Worm (Caenorhabditis elegans) whole organism, young adult: ENCODE results near the gene nhr-159.
A peak's percentile ranks its signal among the peaks of the same experiment; 100 is the strongest.

Experiments used
- B0336.3 ChIP-seq: fragments of 200-800 bp; sonication (Bioruptor generic); IDR thresholded peaks from 2 replicates; pipeline ENCODE4 v1.3.6; 2022; ENCODE audit warnings: missing genetic modification characterization, missing compliant biosample characterization
- C06A6.2 ChIP-seq: fragments of 200-800 bp; sonication (Bioruptor generic); conservative IDR thresholded peaks from 2 replicates; pipeline ENCODE4 v1.3.6; 2022; ENCODE audit warnings: missing genetic modification characterization, missing compliant biosample characterization
- C17E4.6 ChIP-seq: fragments of 200-800 bp; sonication (Bioruptor generic); IDR thresholded peaks from 2 replicates; pipeline ENCODE4 v1.3.6; 2022; ENCODE audit warnings: missing genetic modification reagents, missing genetic modification characterization, missing compliant biosample characterization
- F10E7.11 ChIP-seq: sonication (generic microtip); optimal IDR thresholded peaks from 2 replicates; lab custom pipeline; 2017; ENCODE audit warnings: mild to moderate bottlenecking, missing genetic modification characterization, moderate library complexity, missing compliant biosample characterization
- F23B12.7 ChIP-seq: sonication (generic microtip); optimal IDR thresholded peaks from 2 replicates; lab custom pipeline; 2017; ENCODE audit warnings: missing genetic modification characterization, mild to moderate bottlenecking, missing compliant biosample characterization, antibody characterized with exemption, moderate library complexity; ENCODE audit not compliant: insufficient read depth
- F57C9.4 ChIP-seq: sonication (generic microtip); optimal IDR thresholded peaks from 2 replicates; lab custom pipeline; 2017; ENCODE audit warnings: mild to moderate bottlenecking, missing genetic modification characterization, missing compliant biosample characterization
- Y67H2A.10 ChIP-seq: fragments of 200-800 bp; sonication (Bioruptor generic); conservative IDR thresholded peaks from 2 replicates; pipeline ENCODE4 v1.3.6; 2022; ENCODE audit warnings: missing genetic modification reagents, missing genetic modification characterization, missing compliant biosample characterization
- ZK185.1 ChIP-seq: sonication (generic microtip); optimal IDR thresholded peaks from 2 replicates; lab custom pipeline; 2016; ENCODE audit warnings: mild to moderate bottlenecking, missing genetic modification characterization, missing compliant biosample characterization; ENCODE audit not compliant: poor library complexity, severe bottlenecking
- aptf-2 ChIP-seq: fragments of 200-800 bp; sonication (Bioruptor generic); conservative IDR thresholded peaks from 2 replicates; pipeline ENCODE4 v1.3.6; 2022; ENCODE audit warnings: missing genetic modification reagents, missing genetic modification characterization, missing compliant biosample characterization
- atf-7 ChIP-seq: sonication (generic microtip); optimal IDR thresholded peaks from 2 replicates; lab custom pipeline; 2017; ENCODE audit warnings: mild to moderate bottlenecking, missing genetic modification characterization, missing compliant biosample characterization
- athp-1 ChIP-seq: sonication (generic microtip); optimal IDR thresholded peaks from 2 replicates; lab custom pipeline; 2017; ENCODE audit warnings: mild to moderate bottlenecking, missing genetic modification characterization, missing compliant biosample characterization
- bed-1 ChIP-seq: fragments of 200-800 bp; sonication (Bioruptor generic); IDR thresholded peaks from 2 replicates; pipeline ENCODE4 v1.3.6; 2022; ENCODE audit warnings: missing genetic modification reagents, missing genetic modification characterization, missing compliant biosample characterization
- bed-2 ChIP-seq: fragments of 200-800 bp; sonication (Bioruptor generic); IDR thresholded peaks from 2 replicates; pipeline ENCODE4 v1.3.6; 2022; ENCODE audit warnings: missing genetic modification reagents, missing genetic modification characterization, missing compliant biosample characterization
- ccch-3 ChIP-seq: fragments of 200-800 bp; sonication (Bioruptor generic); optimal IDR thresholded peaks from 2 replicates; lab custom pipeline; 2018; ENCODE audit warnings: mild to moderate bottlenecking, missing genetic modification characterization, missing compliant biosample characterization
- ceh-27 ChIP-seq: fragments of 200-800 bp; sonication (Bioruptor generic); optimal IDR thresholded peaks from 2 replicates; lab custom pipeline; 2018; ENCODE audit warnings: mild to moderate bottlenecking, missing genetic modification characterization, moderate library complexity, missing compliant biosample characterization
- ceh-40 ChIP-seq: fragments of 200-800 bp; sonication (Bioruptor generic); IDR thresholded peaks from 2 replicates; pipeline ENCODE4 v1.3.6; 2022; ENCODE audit warnings: missing genetic modification characterization, missing compliant biosample characterization
- ceh-58 ChIP-seq: fragments of 200-800 bp; sonication (Bioruptor generic); IDR thresholded peaks from 2 replicates; pipeline ENCODE4 v1.3.6; 2022; ENCODE audit warnings: missing genetic modification characterization, missing compliant biosample characterization
- dox-1 ChIP-seq: fragments of 200-800 bp; sonication (Bioruptor generic); IDR thresholded peaks from 2 replicates; pipeline ENCODE4 v1.3.6; 2022; ENCODE audit warnings: missing genetic modification reagents, missing genetic modification characterization, missing compliant biosample characterization
- efl-1 ChIP-seq: fragments of 150-350 bp; optimal IDR thresholded peaks from 2 replicates; lab custom pipeline; 2014; ENCODE audit warnings: missing biosample characterization, missing genetic modification reagents, missing genetic modification characterization
- egl-44 ChIP-seq: fragments of 200-800 bp; sonication (Bioruptor generic); IDR thresholded peaks from 2 replicates; pipeline ENCODE4 v1.3.6; 2022; ENCODE audit warnings: missing genetic modification reagents, missing genetic modification characterization, missing compliant biosample characterization
- egrh-3 ChIP-seq: fragments of 200-800 bp; sonication (Bioruptor generic); IDR thresholded peaks from 2 replicates; pipeline ENCODE4 v1.3.6; 2022; ENCODE audit warnings: missing genetic modification reagents, missing genetic modification characterization, missing compliant biosample characterization
- ets-4 ChIP-seq: fragments of 200-800 bp; sonication (Bioruptor generic); optimal IDR thresholded peaks from 2 replicates; lab custom pipeline; 2018; ENCODE audit warnings: mild to moderate bottlenecking, missing genetic modification characterization, missing compliant biosample characterization
- him-1 ChIP-seq: sonication (generic microtip); optimal IDR thresholded peaks from 2 replicates; lab custom pipeline; 2016; ENCODE audit warnings: missing genotype, missing genetic modification reagents, missing genetic modification characterization, missing compliant biosample characterization
- hlh-12 ChIP-seq: sonication (generic microtip); optimal IDR thresholded peaks from 2 replicates; lab custom pipeline; 2016; ENCODE audit warnings: missing genetic modification characterization, missing compliant biosample characterization
- hlh-26 ChIP-seq: fragments of 200-800 bp; sonication (Bioruptor generic); conservative IDR thresholded peaks from 2 replicates; pipeline ENCODE4 v1.3.6; 2022; ENCODE audit warnings: missing genetic modification reagents, missing genetic modification characterization, missing compliant biosample characterization
- hsf-1 ChIP-seq: fragments of 200-800 bp; sonication (Bioruptor generic); IDR thresholded peaks from 2 replicates; pipeline ENCODE4 v1.3.6; 2022; ENCODE audit warnings: missing genetic modification reagents, missing genetic modification characterization, missing compliant biosample characterization
- lag-1 ChIP-seq: fragments of 200-800 bp; sonication (Bioruptor generic); IDR thresholded peaks from 2 replicates; pipeline ENCODE4 v1.3.6; 2022; ENCODE audit warnings: missing genetic modification reagents, missing genetic modification characterization, missing compliant biosample characterization
- let-607 ChIP-seq, 2 experiments: fragments of 200-800 bp in 1 of 2; sonication (Bioruptor generic) in 1 of 2; sonication (generic microtip) in 1 of 2; optimal IDR thresholded peaks; 2 replicates each; lab custom pipeline; 2016 to 2018; ENCODE audit warnings: mild to moderate bottlenecking in 2 of 2, missing compliant biosample characterization in 2 of 2, missing genetic modification characterization in 2 of 2, moderate library complexity in 2 of 2, missing genotype in 1 of 2
- madf-6 ChIP-seq: fragments of 200-800 bp; sonication (Bioruptor generic); IDR thresholded peaks from 2 replicates; pipeline ENCODE4 v1.3.6; 2022; ENCODE audit warnings: missing genetic modification reagents, missing genetic modification characterization, missing compliant biosample characterization
- mcd-1 ChIP-seq: fragments of 200-800 bp; sonication (Bioruptor generic); IDR thresholded peaks from 2 replicates; pipeline ENCODE4 v1.3.6; 2022; ENCODE audit warnings: missing genetic modification reagents, missing genetic modification characterization, missing compliant biosample characterization
- nhr-179 ChIP-seq: sonication (generic microtip); optimal IDR thresholded peaks from 2 replicates; lab custom pipeline; 2016; ENCODE audit warnings: mild to moderate bottlenecking, missing genetic modification characterization, missing compliant biosample characterization
- nhr-80 ChIP-seq: sonication (generic microtip); optimal IDR thresholded peaks from 2 replicates; lab custom pipeline; 2016; ENCODE audit warnings: missing genetic modification characterization, missing compliant biosample characterization
- nhr-90 ChIP-seq: sonication (generic microtip); optimal IDR thresholded peaks from 2 replicates; lab custom pipeline; 2016; ENCODE audit warnings: missing genotype, mild to moderate bottlenecking, missing genetic modification characterization, missing compliant biosample characterization
- pha-4 ChIP-seq: fragments of 150-350 bp; sonication (generic microtip); optimal IDR thresholded peaks from 2 replicates; lab custom pipeline; 2014; ENCODE audit warnings: missing biosample characterization, missing genetic modification reagents, missing genetic modification characterization
- sptf-2 ChIP-seq: fragments of 200-800 bp; sonication (Bioruptor generic); optimal IDR thresholded peaks from 2 replicates; lab custom pipeline; 2018; ENCODE audit warnings: mild to moderate bottlenecking, missing genetic modification characterization, missing compliant biosample characterization
- tbx-9 ChIP-seq: sonication (generic microtip); optimal IDR thresholded peaks from 2 replicates; lab custom pipeline; 2016; ENCODE audit warnings: borderline replicate concordance, missing genetic modification characterization, inconsistent platforms, missing compliant biosample characterization
- ztf-26 ChIP-seq: sonication (generic microtip); optimal IDR thresholded peaks from 2 replicates; lab custom pipeline; 2017; ENCODE audit warnings: missing genetic modification characterization, missing compliant biosample characterization

Gene nhr-159

DNA sequence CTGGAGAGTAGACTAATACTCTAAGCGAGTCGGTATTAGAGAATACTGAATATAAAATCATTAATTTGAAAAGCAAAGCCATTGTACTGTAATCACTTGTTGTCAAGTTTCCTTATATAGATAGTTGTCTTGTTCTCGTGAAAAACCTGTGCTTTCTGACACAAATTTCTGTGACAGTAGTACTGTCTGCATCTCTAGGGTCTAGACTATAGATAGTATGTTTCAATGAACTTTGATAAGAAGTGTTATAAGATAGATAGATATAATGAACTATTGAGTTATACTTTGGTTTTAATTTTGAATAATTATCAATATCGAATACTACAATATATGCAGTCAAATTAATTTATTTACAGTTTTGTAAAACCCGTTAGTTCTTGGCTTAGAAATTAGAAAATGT, 34.2 kb downstream of the nhr-159 start, which contains the start of gene ugt-32:
TSS of gene ugt-32 (minus strand) at position 82 of the 400 bp plus-strand sequence.
- TF ChIP-seq nhr-80 (tag; lab: Kevin White, UChicago) = peak; percentile 22
- TF ChIP-seq ceh-40 (GFP tag; lab: Robert Waterston, UW) = no peak
- no peak for TF ChIP-seq sptf-2
- no peak for TF ChIP-seq madf-6

DNA sequence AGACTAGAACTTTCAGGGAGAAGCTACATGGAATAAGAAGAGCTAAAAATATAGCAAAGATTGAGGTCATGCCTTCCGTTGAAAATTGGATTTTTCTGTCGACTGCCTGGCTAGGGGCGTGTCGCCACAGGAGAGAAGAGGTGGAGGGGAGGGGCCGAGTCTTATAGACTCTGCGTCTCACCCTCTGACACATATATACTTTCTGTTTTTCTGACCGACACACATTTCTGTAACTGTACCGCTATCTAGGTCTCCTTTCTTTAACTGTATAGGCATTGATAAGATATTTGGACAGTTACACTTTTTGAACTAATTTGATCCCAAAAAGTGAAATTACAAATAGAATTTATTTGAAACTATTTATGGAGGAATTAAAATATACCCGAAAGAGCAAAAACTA, 36.7 kb downstream of the nhr-159 start:
- TF ChIP-seq dox-1 = 0 out of 2 replicates have a peak, but pooled peaks have one; percentile 1
- peak; percentile 40 for TF ChIP-seq nhr-80 (tag; lab: Kevin White, UChicago)
- no peak for TF ChIP-seq F57C9.4 (tag; lab: Kevin White, UChicago)

DNA sequence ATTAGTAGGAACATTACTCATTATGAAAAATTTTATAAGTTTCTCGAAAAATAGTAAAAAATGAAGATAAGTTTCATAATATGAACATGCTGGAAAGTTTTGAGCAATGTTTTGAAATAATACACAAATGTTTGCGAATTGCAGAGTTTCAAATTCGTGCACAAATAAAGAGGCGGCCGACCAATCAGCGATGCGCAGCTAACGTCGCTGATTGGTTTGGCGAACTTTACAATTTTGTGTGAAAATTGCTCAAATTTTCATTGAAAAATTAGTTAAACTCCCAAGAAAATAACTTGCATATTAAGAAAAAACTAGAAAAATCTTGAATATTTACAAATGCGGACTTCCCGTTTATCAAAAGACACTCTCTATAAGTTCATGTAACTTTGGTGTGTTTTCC, 45.5 kb downstream of the nhr-159 start:
- no peak for TF ChIP-seq ceh-40 (GFP tag; lab: Robert Waterston, UW)
- TF ChIP-seq hlh-26 = no peak
- TF ChIP-seq C17E4.6 (GFP tag; lab: Robert Waterston, UW) = no peak
- TF ChIP-seq ZK185.1 (tag; lab: Kevin White, UChicago) = no peak
- no peak for TF ChIP-seq egl-44
- no peak for TF ChIP-seq bed-1
- TF ChIP-seq ets-4 (GFP tag; lab: Kevin White, UChicago) = no peak
- no peak for TF ChIP-seq pha-4 (tag; lab: Kevin White, UChicago)
- TF ChIP-seq hlh-12 (tag; lab: Kevin White, UChicago) = no peak
- TF ChIP-seq atf-7 (tag; lab: Kevin White, UChicago) = no peak
- TF ChIP-seq C06A6.2 (GFP tag; lab: Robert Waterston, UW) = no peak
- TF ChIP-seq ccch-3 (GFP tag; lab: Kevin White, UChicago) = no peak
- TF ChIP-seq egrh-3 (GFP tag; lab: Robert Waterston, UW) = no peak
- no peak for TF ChIP-seq mcd-1 (GFP tag; lab: Robert Waterston, UW)
- TF ChIP-seq athp-1 = no peak
- TF ChIP-seq, all 124 proteins: peak for 0

DNA sequence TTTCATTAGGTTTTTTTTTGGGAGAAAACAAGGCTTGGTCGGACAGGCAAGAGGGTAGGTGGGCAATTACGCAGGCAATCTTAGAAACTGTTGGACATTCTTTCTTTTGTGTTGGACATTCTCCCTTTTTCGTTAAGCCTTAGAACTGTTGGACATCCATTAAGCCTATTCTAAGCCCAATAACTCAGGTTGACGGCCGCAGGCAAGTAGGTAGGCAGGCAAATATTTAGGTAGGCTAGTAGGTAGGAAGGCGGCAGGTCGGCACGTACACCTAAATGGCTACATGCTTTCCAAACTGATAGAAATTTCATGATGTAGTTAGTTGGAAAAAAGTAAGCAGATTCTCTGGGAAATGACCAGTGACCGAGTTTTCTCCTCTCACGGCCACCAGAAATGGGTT, 46.0 kb downstream of the nhr-159 start:
- TF ChIP-seq Y67H2A.10 (GFP tag; lab: Robert Waterston, UW) (no peak), hlh-26 (no peak), lag-1 (GFP tag; lab: Robert Waterston, UW) (no peak), F10E7.11 (no peak), hsf-1 (no peak), let-607 (tag; optimal IDR thresholded peaks at IDR 0.05; lab: Kevin White, UChicago) (no peak), ZK185.1 (tag; lab: Kevin White, UChicago) (no peak), aptf-2 (GFP tag; lab: Robert Waterston, UW) (no peak), him-1 (no peak), bed-2 (GFP tag; lab: Robert Waterston, UW) (no peak), B0336.3 (GFP tag; lab: Robert Waterston, UW) (no peak)

- no peak for TF ChIP-seq nhr-179 (tag; lab: Kevin White, UChicago)
- no peak for TF ChIP-seq tbx-9
- no peak for TF ChIP-seq efl-1 (GFP tag; lab: Kevin White, UChicago)
- TF ChIP-seq ceh-27 (GFP tag; lab: Kevin White, UChicago) = no peak
- TF ChIP-seq ceh-58 (GFP tag; lab: Robert Waterston, UW) = no peak
- no peak for TF ChIP-seq ztf-26 (tag; lab: Kevin White, UChicago)
- no peak for TF ChIP-seq F23B12.7 (tag; lab: Kevin White, UChicago)
- TF ChIP-seq nhr-90 (tag; lab: Kevin White, UChicago) = no peak
Measured at ce11 chrV:3831616-3832015, 46.5 kb downstream of the nhr-159 start, which contains the start of gene H10D18.5. Gene H10D18.5, minus strand, starts transcription at chrV:3831716.
